Worm (Caenorhabditis elegans) whole organism, midembryonic: ENCODE results near the gene nhr-7.

Experiments used
- T22C8.4 ChIP-seq: fragments of 200-800 bp; sonication (Bioruptor generic); IDR thresholded peaks from 2 replicates; pipeline ENCODE4 v1.3.6; 2022; ENCODE audit warnings: missing genetic modification characterization, missing compliant biosample characterization
- klf-2 ChIP-seq: fragments of 200-800 bp; sonication (Bioruptor generic); conservative IDR thresholded peaks from 2 replicates; pipeline ENCODE4 v1.3.6; 2022; ENCODE audit warnings: missing genetic modification reagents, missing genetic modification characterization, missing compliant biosample characterization
- tab-1 ChIP-seq: fragments of 200-800 bp; sonication (Bioruptor generic); IDR thresholded peaks from 2 replicates; pipeline ENCODE4 v1.3.6; 2022; ENCODE audit warnings: missing genetic modification characterization, missing compliant biosample characterization
- ztf-23 ChIP-seq: fragments of 200-800 bp; sonication (Bioruptor generic); IDR thresholded peaks from 2 replicates; pipeline ENCODE4 v1.3.6; 2022; ENCODE audit warnings: missing genetic modification reagents, missing genetic modification characterization, missing compliant biosample characterization

DNA sequence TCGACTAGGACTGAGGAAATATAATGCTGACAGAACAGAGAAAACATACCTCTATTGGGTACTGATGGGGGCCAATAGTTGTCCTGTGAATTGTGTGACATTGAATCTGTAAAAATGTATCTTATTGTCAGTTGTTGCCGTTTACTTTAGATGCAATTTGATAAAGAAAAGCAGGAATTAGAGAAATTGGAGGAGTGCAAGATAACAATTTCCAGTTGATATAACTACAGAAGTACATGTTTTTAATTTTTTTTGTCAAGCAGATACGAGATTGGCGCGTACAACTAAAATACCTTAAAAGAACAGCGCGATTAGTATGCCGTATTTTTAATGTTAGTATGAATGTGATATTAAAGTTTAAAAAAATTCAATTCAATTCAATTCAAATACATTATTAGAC lies 53.1 kb downstream of the nhr-7 start, which contains the start of gene zip-6:
- no peak for TF ChIP-seq T22C8.4
- TF ChIP-seq ztf-23 (GFP tag; lab: Robert Waterston, UW): no peak
- TF ChIP-seq tab-1 (GFP tag; lab: Robert Waterston, UW): no peak
- no peak for TF ChIP-seq klf-2 (GFP tag; lab: Robert Waterston, UW)
